Fruit fly (Drosophila melanogaster): ENCODE results near the gene CG10864.
A peak's percentile ranks its signal among the peaks of the same experiment; 100 is the strongest.

Gene CG10864

dm6 chr3R:18436550-18437362 lies 25.3 kb upstream of the CG10864 start (continued):
- TF ChIP-seq CG31365 (tag; optimal IDR thresholded peaks at IDR 0.05) (no peak), CG11560 (tag; IDR thresholded peaks at IDR 0.05) (0 out of 3 replicates have a peak, but pooled peaks have one; percentile 53), CG10321 (GFP tag; IDR thresholded peaks at IDR 0.05) (0 out of 2 replicates have a peak, but pooled peaks have one; percentile 53), Chrac-16 (GFP tag; optimal IDR thresholded peaks at IDR 0.05) (peak; percentile 65), CG4617 (GFP tag; optimal IDR thresholded peaks at IDR 0.05; ENCODE audit: borderline replicate concordance) (no peak), ewg (GFP tag; optimal IDR thresholded peaks at IDR 0.05) (peak; percentile 47), br (optimal IDR thresholded peaks at IDR 0.05) (no peak), ro (GFP tag; IDR thresholded peaks at IDR 0.05) (no peak), gcm (GFP tag; optimal IDR thresholded peaks at IDR 0.05) (no peak), nerfin-2 (GFP tag; IDR thresholded peaks at IDR 0.05; ENCODE audit: partially characterized antibody) (no peak), CG2202 (tag; optimal IDR thresholded peaks at IDR 0.05) (no peak), zfh2 (GFP tag; optimal IDR thresholded peaks at IDR 0.05) (peak; percentile 55), CG9817 (tag; optimal IDR thresholded peaks at IDR 0.05) (peak; percentile 33), Max (GFP tag; optimal IDR thresholded peaks at IDR 0.05) (peak; percentile 62), bsh (GFP tag; optimal IDR thresholded peaks at IDR 0.05) (peak; percentile 50 to 51), pfk (GFP tag; optimal IDR thresholded peaks at IDR 0.05) (no peak), Nf-YB (GFP tag; optimal IDR thresholded peaks at IDR 0.05) (no peak), danr (GFP tag; IDR thresholded peaks at IDR 0.05) (0 out of 2 replicates have a peak, but pooled peaks have one; percentile 13), C15 (GFP tag; IDR thresholded peaks at IDR 0.05) (no peak), CG13296 (GFP tag; optimal IDR thresholded peaks at IDR 0.05) (no peak), CG13775 (GFP tag; optimal IDR thresholded peaks at IDR 0.05) (peak; percentile 35), GATAe (GFP tag; conservative IDR thresholded peaks at IDR 0.05) (peak; percentile 72), CG14710 (tag; optimal IDR thresholded peaks at IDR 0.05) (no peak), Pdp1 (GFP tag; optimal IDR thresholded peaks at IDR 0.05) (peak; percentile 71 to 76), CG2889 (GFP tag; IDR thresholded peaks at IDR 0.05) (peak; percentile 29; the same call in 1 of the 3 replicates), stwl (tag; optimal IDR thresholded peaks at IDR 0.05) (no peak), bab2 (GFP tag; optimal IDR thresholded peaks at IDR 0.05) (peak; percentile 49), slou (GFP tag; optimal IDR thresholded peaks at IDR 0.05) (no peak), CG9215 (GFP tag; IDR thresholded peaks at IDR 0.05) (peak; percentile 54), Tbp (GFP tag; optimal IDR thresholded peaks at IDR 0.05) (no peak), pan (optimal IDR thresholded peaks at IDR 0.05) (no peak), pan (GFP tag; optimal IDR thresholded peaks at IDR 0.05 in 1 of 2, IDR thresholded peaks at IDR 0.05 in 1 of 2) (peak in 1 of 2 experiments; percentile 58), oc (tag; optimal IDR thresholded peaks at IDR 0.05) (peak; percentile 39), CG17912 (GFP tag; optimal IDR thresholded peaks at IDR 0.05) (no peak), klu (GFP tag; IDR thresholded peaks at IDR 0.05) (no peak), CG6813 (GFP tag; optimal IDR thresholded peaks at IDR 0.05) (peak; percentile 25), usp (GFP tag; optimal IDR thresholded peaks at IDR 0.05) (no peak), CG4820 (GFP tag; optimal IDR thresholded peaks at IDR 0.05) (peak; percentile 50), CG16779 (GFP tag; IDR thresholded peaks at IDR 0.05) (no peak), hbn (GFP tag; IDR thresholded peaks at IDR 0.05; ENCODE audit: partially characterized antibody) (no peak), YL-1 (GFP tag; optimal IDR thresholded peaks at IDR 0.05) (peak; percentile 4), CG13624 (GFP tag; optimal IDR thresholded peaks at IDR 0.05) (peak; percentile 47), CG34224 (GFP tag; IDR thresholded peaks at IDR 0.05; ENCODE audit: partially characterized antibody) (no peak), CG43689 (GFP tag; IDR thresholded peaks at IDR 0.05) (no peak), CG2199 (GFP tag; IDR thresholded peaks at IDR 0.05) (no peak), CG14050 (GFP tag; IDR thresholded peaks at IDR 0.05) (peak; percentile 73), CG18764 (GFP tag; optimal IDR thresholded peaks at IDR 0.05) (peak; percentile 34), CG16863 (GFP tag; optimal IDR thresholded peaks at IDR 0.05) (peak; percentile 47), dati (GFP tag; IDR thresholded peaks at IDR 0.05) (0 out of 2 replicates have a peak, but pooled peaks have one; percentile 24)

Data from whole organism, embryonic.